Worm (Caenorhabditis elegans) whole organism, young adult: ENCODE data around the gene F55G7.4.

Experiments used
- B0261.1 ChIP-seq: sonication (generic microtip); optimal IDR thresholded peaks from 2 replicates; lab custom pipeline; 2016; ENCODE audit warnings: mild to moderate bottlenecking, missing genetic modification characterization, moderate library complexity, missing compliant biosample characterization
- F33H1.4 ChIP-seq: fragments of 200-800 bp; sonication (Bioruptor generic); IDR thresholded peaks from 2 replicates; pipeline ENCODE4 v1.3.6; 2022; ENCODE audit warnings: missing genetic modification reagents, missing genetic modification characterization, missing compliant biosample characterization
- F39B2.1 ChIP-seq: fragments of 200-800 bp; sonication (Bioruptor generic); IDR thresholded peaks from 2 replicates; pipeline ENCODE4 v1.3.6; 2022; ENCODE audit warnings: missing genetic modification reagents, missing genetic modification characterization, missing compliant biosample characterization
- K11D2.4 ChIP-seq: fragments of 200-800 bp; sonication (Bioruptor generic); IDR thresholded peaks from 2 replicates; pipeline ENCODE4 v1.3.6; 2022; ENCODE audit warnings: missing genetic modification reagents, missing genetic modification characterization, missing compliant biosample characterization
- Y53G8AR.9 ChIP-seq: fragments of 200-800 bp; sonication (Bioruptor generic); conservative IDR thresholded peaks from 2 replicates; pipeline ENCODE4 v1.3.6; 2022; ENCODE audit warnings: missing genetic modification reagents, missing genetic modification characterization, missing compliant biosample characterization
- Y56A3A.18 ChIP-seq: fragments of 200-800 bp; sonication (Bioruptor generic); IDR thresholded peaks from 2 replicates; pipeline ENCODE4 v1.3.6; 2022; ENCODE audit warnings: missing genetic modification reagents, missing genetic modification characterization, missing compliant biosample characterization
- Y67H2A.10 ChIP-seq: fragments of 200-800 bp; sonication (Bioruptor generic); conservative IDR thresholded peaks from 2 replicates; pipeline ENCODE4 v1.3.6; 2022; ENCODE audit warnings: missing genetic modification reagents, missing genetic modification characterization, missing compliant biosample characterization
- akir-1 ChIP-seq: fragments of 200-800 bp; sonication (Bioruptor generic); optimal IDR thresholded peaks from 2 replicates; lab custom pipeline; 2018; ENCODE audit warnings: mild to moderate bottlenecking, missing genetic modification characterization, moderate library complexity, missing compliant biosample characterization
- aptf-3 ChIP-seq: fragments of 200-800 bp; sonication (Bioruptor generic); IDR thresholded peaks from 2 replicates; pipeline ENCODE4 v1.3.6; 2022; ENCODE audit warnings: missing genetic modification characterization, missing compliant biosample characterization
- attf-3 ChIP-seq: fragments of 200-800 bp; sonication (Bioruptor generic); conservative IDR thresholded peaks from 2 replicates; pipeline ENCODE4 v1.3.6; 2022; ENCODE audit warnings: missing genetic modification reagents, missing genetic modification characterization, missing compliant biosample characterization
- attf-6 ChIP-seq: fragments of 200-800 bp; sonication (Bioruptor generic); IDR thresholded peaks from 2 replicates; pipeline ENCODE4 v1.3.6; 2022; ENCODE audit warnings: missing genetic modification reagents, missing genetic modification characterization, missing compliant biosample characterization
- bed-2 ChIP-seq: fragments of 200-800 bp; sonication (Bioruptor generic); IDR thresholded peaks from 2 replicates; pipeline ENCODE4 v1.3.6; 2022; ENCODE audit warnings: missing genetic modification reagents, missing genetic modification characterization, missing compliant biosample characterization
- cebp-1 ChIP-seq, 2 experiments: fragments of 200-800 bp in 1 of 2; sonication (Bioruptor generic) in 1 of 2; sonication (generic microtip) in 1 of 2; IDR thresholded peaks in 1 of 2; optimal IDR thresholded peaks in 1 of 2; 2 replicates each; pipeline versions ENCODE4 v1.3.6 to Lab custom; 2017 to 2022; ENCODE audit warnings: missing compliant biosample characterization in 2 of 2, missing genetic modification characterization in 2 of 2, mild to moderate bottlenecking in 1 of 2, missing genetic modification reagents in 1 of 2, moderate library complexity in 1 of 2
- ceh-100 ChIP-seq: fragments of 200-800 bp; sonication (Bioruptor generic); IDR thresholded peaks from 2 replicates; pipeline ENCODE4 v1.3.6; 2022; ENCODE audit warnings: missing genetic modification reagents, missing genetic modification characterization, missing compliant biosample characterization
- dox-1 ChIP-seq: fragments of 200-800 bp; sonication (Bioruptor generic); IDR thresholded peaks from 2 replicates; pipeline ENCODE4 v1.3.6; 2022; ENCODE audit warnings: missing genetic modification reagents, missing genetic modification characterization, missing compliant biosample characterization
- dpl-1 ChIP-seq: fragments of 150-350 bp; optimal IDR thresholded peaks from 2 replicates; lab custom pipeline; 2014; ENCODE audit warnings: missing biosample characterization, missing genetic modification reagents, missing genetic modification characterization
- egl-44 ChIP-seq: fragments of 200-800 bp; sonication (Bioruptor generic); IDR thresholded peaks from 2 replicates; pipeline ENCODE4 v1.3.6; 2022; ENCODE audit warnings: missing genetic modification reagents, missing genetic modification characterization, missing compliant biosample characterization
- egrh-3 ChIP-seq: fragments of 200-800 bp; sonication (Bioruptor generic); IDR thresholded peaks from 2 replicates; pipeline ENCODE4 v1.3.6; 2022; ENCODE audit warnings: missing genetic modification reagents, missing genetic modification characterization, missing compliant biosample characterization
- gei-17 ChIP-seq: fragments of 200-800 bp; sonication (Bioruptor generic); optimal IDR thresholded peaks from 2 replicates; lab custom pipeline; 2018; ENCODE audit warnings: mild to moderate bottlenecking, missing genetic modification characterization, missing compliant biosample characterization
- hlh-26 ChIP-seq: fragments of 200-800 bp; sonication (Bioruptor generic); conservative IDR thresholded peaks from 2 replicates; pipeline ENCODE4 v1.3.6; 2022; ENCODE audit warnings: missing genetic modification reagents, missing genetic modification characterization, missing compliant biosample characterization
- hmg-1.2 ChIP-seq: fragments of 200-800 bp; sonication (Bioruptor generic); IDR thresholded peaks from 2 replicates; pipeline ENCODE4 v1.3.6; 2022; ENCODE audit warnings: missing genetic modification reagents, missing genetic modification characterization, missing compliant biosample characterization
- hmg-20 ChIP-seq: fragments of 200-800 bp; sonication (Bioruptor generic); IDR thresholded peaks from 2 replicates; pipeline ENCODE4 v1.3.6; 2022; ENCODE audit warnings: missing genetic modification reagents, missing genetic modification characterization, missing compliant biosample characterization
- lin-40 ChIP-seq: sonication (generic microtip); optimal IDR thresholded peaks from 2 replicates; lab custom pipeline; 2016; ENCODE audit warnings: missing genetic modification characterization, mild to moderate bottlenecking, missing compliant biosample characterization, missing genotype, missing genetic modification reagents
- lin-54 ChIP-seq: fragments of 200-800 bp; sonication (Bioruptor generic); optimal IDR thresholded peaks from 2 replicates; lab custom pipeline; 2018; ENCODE audit warnings: mild to moderate bottlenecking, missing genetic modification characterization, missing compliant biosample characterization
- lir-1 ChIP-seq: fragments of 200-800 bp; sonication (Bioruptor generic); conservative IDR thresholded peaks from 2 replicates; pipeline ENCODE4 v1.3.6; 2022; ENCODE audit warnings: missing genetic modification reagents, missing genetic modification characterization, missing compliant biosample characterization
- madf-8 ChIP-seq: fragments of 200-800 bp; sonication (Bioruptor generic); conservative IDR thresholded peaks from 2 replicates; pipeline ENCODE4 v1.3.6; 2022; ENCODE audit warnings: missing genetic modification reagents, missing genetic modification characterization, missing compliant biosample characterization
- mcd-1 ChIP-seq: fragments of 200-800 bp; sonication (Bioruptor generic); IDR thresholded peaks from 2 replicates; pipeline ENCODE4 v1.3.6; 2022; ENCODE audit warnings: missing genetic modification reagents, missing genetic modification characterization, missing compliant biosample characterization
- mel-28 ChIP-seq: sonication (generic microtip); optimal IDR thresholded peaks from 2 replicates; lab custom pipeline; 2016; ENCODE audit warnings: borderline replicate concordance, mild to moderate bottlenecking, missing genetic modification characterization, missing compliant biosample characterization
- mes-4 ChIP-seq: sonication (generic microtip); optimal IDR thresholded peaks from 2 replicates; lab custom pipeline; 2016; ENCODE audit warnings: missing genotype, missing genetic modification characterization, missing compliant biosample characterization
- mxl-1 ChIP-seq: sonication (generic microtip); optimal IDR thresholded peaks from 2 replicates; lab custom pipeline; 2016; ENCODE audit warnings: missing genetic modification characterization, missing compliant biosample characterization
- pbrm-1 ChIP-seq: fragments of 200-800 bp; sonication (Bioruptor generic); IDR thresholded peaks from 2 replicates; pipeline ENCODE4 v1.3.6; 2022; ENCODE audit warnings: missing genetic modification reagents, missing genetic modification characterization, missing compliant biosample characterization
- repo-1 ChIP-seq: sonication (generic microtip); optimal IDR thresholded peaks from 2 replicates; lab custom pipeline; 2017; ENCODE audit warnings: mild to moderate bottlenecking, missing genetic modification characterization, missing compliant biosample characterization
- sea-2 ChIP-seq: fragments of 200-800 bp; sonication (Bioruptor generic); IDR thresholded peaks from 2 replicates; pipeline ENCODE4 v1.3.6; 2022; ENCODE audit warnings: missing genetic modification characterization, missing compliant biosample characterization
- snpc-1.3 ChIP-seq: sonication (generic microtip); optimal IDR thresholded peaks from 2 replicates; lab custom pipeline; 2017; ENCODE audit warnings: missing genetic modification characterization, mild to moderate bottlenecking, missing compliant biosample characterization, antibody characterized with exemption, moderate library complexity, missing genotype, missing genetic modification reagents; ENCODE audit not compliant: insufficient read depth
- snpc-3.4 ChIP-seq: sonication (generic microtip); optimal IDR thresholded peaks from 2 replicates; lab custom pipeline; 2017; ENCODE audit warnings: missing genetic modification characterization, mild to moderate bottlenecking, missing compliant biosample characterization, antibody characterized with exemption, moderate library complexity, missing genotype, missing genetic modification reagents
- snpc-4 ChIP-seq, 5 experiments: fragments of 150-350 bp in 1 of 5; sonication (generic microtip) in 4 of 5; optimal IDR thresholded peaks; 2 replicates each; lab custom pipeline; 2014 to 2018; ENCODE audit warnings: missing genetic modification characterization in 5 of 5, missing biosample characterization in 3 of 5, antibody characterized with exemption in 2 of 5, mild to moderate bottlenecking in 2 of 5, missing compliant biosample characterization in 2 of 5, missing genotype in 2 of 5, moderate library complexity in 2 of 5, missing genetic modification reagents in 1 of 5
- somi-1 ChIP-seq: fragments of 200-800 bp; sonication (Bioruptor generic); optimal IDR thresholded peaks from 2 replicates; lab custom pipeline; 2018; ENCODE audit warnings: mild to moderate bottlenecking, missing genetic modification characterization, missing compliant biosample characterization
- tbp1 ChIP-seq: fragments of 200-800 bp; sonication (Bioruptor generic); optimal IDR thresholded peaks from 2 replicates; lab custom pipeline; 2018; ENCODE audit warnings: mild to moderate bottlenecking, missing genetic modification characterization, missing compliant biosample characterization
- tbx-9 ChIP-seq: sonication (generic microtip); optimal IDR thresholded peaks from 2 replicates; lab custom pipeline; 2016; ENCODE audit warnings: borderline replicate concordance, missing genetic modification characterization, inconsistent platforms, missing compliant biosample characterization
- unc-130 ChIP-seq: sonication (generic microtip); optimal IDR thresholded peaks from 2 replicates; lab custom pipeline; 2016; ENCODE audit warnings: missing genetic modification reagents, missing genetic modification characterization, missing compliant biosample characterization
- xnd-1 ChIP-seq: sonication (generic microtip); optimal IDR thresholded peaks from 2 replicates; lab custom pipeline; 2016; ENCODE audit warnings: missing genotype, missing genetic modification reagents, missing genetic modification characterization, missing compliant biosample characterization
- ztf-25 ChIP-seq: fragments of 200-800 bp; sonication (Bioruptor generic); IDR thresholded peaks from 2 replicates; pipeline ENCODE4 v1.3.6; 2022; ENCODE audit warnings: missing genetic modification reagents, missing genetic modification characterization, missing compliant biosample characterization
- ztf-26 ChIP-seq: sonication (generic microtip); optimal IDR thresholded peaks from 2 replicates; lab custom pipeline; 2017; ENCODE audit warnings: missing genetic modification characterization, missing compliant biosample characterization

F55G7.4 gene

DNA sequence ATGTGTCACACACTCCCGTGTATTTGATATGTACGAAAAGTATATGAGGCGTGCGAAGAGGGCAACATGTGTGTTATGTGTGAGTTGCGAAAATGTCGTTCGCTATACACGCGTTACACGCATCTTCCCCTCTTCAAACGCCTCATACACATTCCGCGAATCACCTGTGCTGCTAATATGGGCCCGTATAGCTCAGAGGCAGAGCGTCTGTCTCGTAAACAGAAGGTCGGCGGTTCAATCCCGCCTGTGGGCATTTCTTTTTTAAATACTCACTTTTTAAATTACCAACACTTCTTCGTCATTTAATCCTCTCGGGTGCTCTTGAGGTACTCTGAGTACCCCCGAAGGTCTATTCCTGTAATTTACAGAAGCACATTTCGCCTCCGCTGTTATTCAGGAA, 5.9 kb downstream of the F55G7.4 start (continued):
- peak; percentile 62 for TF ChIP-seq snpc-3.4 (tag; lab: Kevin White, UChicago)
- TF ChIP-seq mcd-1 (GFP tag; lab: Robert Waterston, UW): no peak
- no peak for TF ChIP-seq bed-2 (GFP tag; lab: Robert Waterston, UW)
- TF ChIP-seq hmg-20 (GFP tag; lab: Robert Waterston, UW): peak; percentile 16; the same call in 1 of the 2 replicates
- no peak for TF ChIP-seq madf-8 (GFP tag; lab: Robert Waterston, UW)
- no peak for TF ChIP-seq gei-17 (GFP tag; lab: Kevin White, UChicago)
- no peak for TF ChIP-seq lir-1 (GFP tag; lab: Robert Waterston, UW)
- no peak for TF ChIP-seq repo-1
- no peak for TF ChIP-seq xnd-1 (tag; lab: Kevin White, UChicago)
- no peak for TF ChIP-seq Y67H2A.10 (GFP tag; lab: Robert Waterston, UW)
- peak; percentile 6 for TF ChIP-seq somi-1 (GFP tag; lab: Kevin White, UChicago)
- TF ChIP-seq ztf-25: peak; percentile 78; the same call in 1 of the 2 replicates
- TF ChIP-seq mxl-1: peak; percentile 85
- TF ChIP-seq dpl-1 (GFP tag; lab: Kevin White, UChicago): no peak

DNA sequence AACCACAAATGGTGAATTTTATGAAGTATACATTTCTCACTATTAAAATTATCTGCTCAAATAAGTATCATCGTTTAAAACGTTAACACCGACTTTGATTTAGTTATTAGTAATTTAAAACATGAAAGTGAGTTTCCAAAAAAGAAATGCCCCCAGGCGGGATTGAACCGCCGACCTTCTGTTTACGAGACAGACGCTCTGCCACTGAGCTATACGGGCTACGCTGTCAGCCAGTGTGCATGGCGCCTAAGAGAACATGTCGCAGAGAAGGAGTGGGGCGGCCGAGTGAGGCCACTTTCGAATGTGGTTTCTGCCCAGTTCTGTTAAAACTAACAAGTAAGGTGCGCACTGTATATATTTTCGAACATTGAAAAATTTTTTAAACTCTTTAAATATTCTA, 7.2 kb downstream of the F55G7.4 start:
- TF ChIP-seq F33H1.4 (no peak), hlh-26 (GFP tag; lab: Robert Waterston, UW) (no peak), lir-1 (GFP tag; lab: Robert Waterston, UW) (peak; percentile 31; the same call in 1 of the 2 replicates), Y67H2A.10 (GFP tag; lab: Robert Waterston, UW) (no peak), snpc-4 (GFP tag; optimal IDR thresholded peaks at IDR 0.05; lab: Kevin White, UChicago) (peak; percentile 33), snpc-4 (tag; optimal IDR thresholded peaks at IDR 0.05; lab: Kevin White, UChicago) (peak in 3 of 4 experiments; percentile 20 to 75 (median 61)), repo-1 (peak; percentile 5), Y56A3A.18 (GFP tag; lab: Robert Waterston, UW) (peak; percentile 76; the same call in 1 of the 2 replicates), tbp1 (GFP tag; lab: Kevin White, UChicago) (peak; percentile 96), hmg-20 (GFP tag; lab: Robert Waterston, UW) (peak; percentile 72; the same call in 1 of the 2 replicates), ceh-100 (GFP tag; lab: Robert Waterston, UW) (0 out of 2 replicates have a peak, but pooled peaks have one; percentile 30), attf-3 (GFP tag; lab: Robert Waterston, UW) (0 out of 2 replicates have a peak, but pooled peaks have one; percentile 16), snpc-1.3 (tag; lab: Kevin White, UChicago) (peak; percentile 84), ztf-26 (tag; lab: Kevin White, UChicago) (peak; percentile 71), attf-6 (GFP tag; lab: Robert Waterston, UW) (0 out of 2 replicates have a peak, but pooled peaks have one; percentile 12), aptf-3 (no peak), egrh-3 (peak; percentile 59; the same call in 1 of the 2 replicates), mel-28 (peak; percentile 39), K11D2.4 (peak; percentile 81), mes-4 (tag; lab: Kevin White, UChicago) (peak; percentile 59), dox-1 (GFP tag; lab: Robert Waterston, UW) (peak; percentile 81; the same call in 1 of the 2 replicates), Y53G8AR.9 (0 out of 2 replicates have a peak, but pooled peaks have one; percentile 36), gei-17 (GFP tag; lab: Kevin White, UChicago) (peak; percentile 89), hmg-1.2 (GFP tag; lab: Robert Waterston, UW) (peak; percentile 82), F39B2.1 (GFP tag; lab: Robert Waterston, UW) (no peak), sea-2 (GFP tag; lab: Robert Waterston, UW) (0 out of 2 replicates have a peak, but pooled peaks have one; percentile 12), lin-54 (peak; percentile 50), egl-44 (GFP tag; lab: Robert Waterston, UW) (peak; percentile 82), B0261.1 (tag; lab: Kevin White, UChicago) (peak; percentile 90), lin-40 (tag; lab: Kevin White, UChicago) (peak; percentile 83), tbx-9 (tag; lab: Kevin White, UChicago) (no peak), akir-1 (no peak), pbrm-1 (GFP tag; lab: Robert Waterston, UW) (peak; percentile 87), unc-130 (GFP tag; lab: Kevin White, UChicago) (peak; percentile 32), cebp-1 (GFP tag; IDR thresholded peaks at IDR 0.05; lab: Robert Waterston, UW) (0 out of 2 replicates have a peak, but pooled peaks have one; percentile 25), cebp-1 (tag; optimal IDR thresholded peaks at IDR 0.05; lab: Kevin White, UChicago) (peak; percentile 73)
